Fruit fly (Drosophila melanogaster): Measurements from ENCODE around the gene Slc25A46b.

dm6 chr2L:18122231-18122551, 25.8 kb downstream of the Slc25A46b start:
- no peak for TF ChIP-seq CG8478 (optimal IDR thresholded peaks at IDR 0.05)
- TF ChIP-seq CTCF (optimal IDR thresholded peaks at IDR 0.05): no peak

Data from S2 (cell line).